Comparison of ENCODE assay signal across 1 fruit fly cellular context in genomic region chr2L:2885503-2886225, dm6.
A peak's percentile ranks its signal among the peaks of the same experiment; 100 is the strongest.
TF ChIP-seq lines count a peak whose summit lies in the region.

Gene NTPase, minus strand, starts transcription at chr2L:2885850.
Gene lilli, plus strand, starts transcription at chr2L:2885929.

TF ChIP-seq in whole organism, embryonic, 481 proteins besides CTCF, POLR2A, EP300 and RAD21 (continued from another document and continues in another):
- peak; percentile 63 for TF ChIP-seq tin (GFP tag; optimal IDR thresholded peaks at IDR 0.05; lab: Kevin White, UChicago)
- peak; percentile 22 for TF ChIP-seq oc (tag; optimal IDR thresholded peaks at IDR 0.05; lab: Kevin White, UChicago)
- no peak for TF ChIP-seq peb (GFP tag; IDR thresholded peaks at IDR 0.05; lab: Robert Waterston, UW)
- peak; percentile 14 for TF ChIP-seq wek (GFP tag; optimal IDR thresholded peaks at IDR 0.05; lab: Kevin White, UChicago)
- TF ChIP-seq sd (tag; optimal IDR thresholded peaks at IDR 0.05; lab: Kevin White, UChicago), result peak; percentile 39
- peak; percentile 41 for TF ChIP-seq trh (GFP tag; optimal IDR thresholded peaks at IDR 0.05; lab: Kevin White, UChicago)
- peak; percentile 96 for TF ChIP-seq bbx (GFP tag; IDR thresholded peaks at IDR 0.05; lab: Robert Waterston, UW; ENCODE audit: partially characterized antibody)
- TF ChIP-seq lmd (GFP tag; IDR thresholded peaks at IDR 0.05; lab: Robert Waterston, UW), result peak; percentile 40; the same call in 1 of the 2 replicates
- peak; percentile 56 for TF ChIP-seq bcd (GFP tag; optimal IDR thresholded peaks at IDR 0.05; lab: Kevin White, UChicago)
- peak; percentile 42 for TF ChIP-seq CG1233 (GFP tag; optimal IDR thresholded peaks at IDR 0.05; lab: Kevin White, UChicago)
- no peak for TF ChIP-seq CG3407 (GFP tag; optimal IDR thresholded peaks at IDR 0.05; lab: Kevin White, UChicago)
- TF ChIP-seq TFAM (GFP tag; optimal IDR thresholded peaks at IDR 0.05; lab: Kevin White, UChicago), result no peak
- peak; percentile 74 for TF ChIP-seq shn (GFP tag; optimal IDR thresholded peaks at IDR 0.05; lab: Kevin White, UChicago)
- peak; percentile 30; the same call in 2 of the 3 replicates for TF ChIP-seq row (GFP tag; IDR thresholded peaks at IDR 0.05; lab: Robert Waterston, UW)
- peak; percentile 51 for TF ChIP-seq NC2β (GFP tag; optimal IDR thresholded peaks at IDR 0.05; lab: Kevin White, UChicago)
- no peak for TF ChIP-seq dimm (GFP tag; IDR thresholded peaks at IDR 0.05; lab: Robert Waterston, UW)
- TF ChIP-seq pum (GFP tag; optimal IDR thresholded peaks at IDR 0.05; lab: Kevin White, UChicago), result peak; percentile 55
- peak; percentile 98 for TF ChIP-seq CG8478 (optimal IDR thresholded peaks at IDR 0.05; lab: Kevin White, UChicago)
- no peak for TF ChIP-seq CG15696 (tag; optimal IDR thresholded peaks at IDR 0.05; lab: Kevin White, UChicago)
- peak; percentile 48 for TF ChIP-seq Bdp1 (GFP tag; optimal IDR thresholded peaks at IDR 0.05; lab: Kevin White, UChicago)
- peak; percentile 55 for TF ChIP-seq gem (tag; optimal IDR thresholded peaks at IDR 0.05; lab: Kevin White, UChicago)
- peak; percentile 59; the same call in 1 of the 2 replicates for TF ChIP-seq ttk (GFP tag; IDR thresholded peaks at IDR 0.05; lab: Robert Waterston, UW)
- no peak for TF ChIP-seq Hand (GFP tag; optimal IDR thresholded peaks at IDR 0.05; lab: Kevin White, UChicago)
- 0 out of 3 replicates have a peak, but pooled peaks have one; percentile 40 for TF ChIP-seq so (GFP tag; IDR thresholded peaks at IDR 0.05; lab: Robert Waterston, UW)
- peak in 1 of 2 experiments; percentile 29 for TF ChIP-seq eve (GFP tag; optimal IDR thresholded peaks at IDR 0.05; lab: Kevin White, UChicago)
- peak; percentile 56 for TF ChIP-seq ssp (GFP tag; IDR thresholded peaks at IDR 0.05; lab: Robert Waterston, UW)
- TF ChIP-seq Trl (optimal IDR thresholded peaks at IDR 0.05; lab: Kevin White, UChicago), result no peak
- peak; percentile 85 for TF ChIP-seq Trl (GFP tag; optimal IDR thresholded peaks at IDR 0.05; lab: Kevin White, UChicago)
- peak; percentile 80 for TF ChIP-seq Side (GFP tag; optimal IDR thresholded peaks at IDR 0.05; lab: Kevin White, UChicago)
- TF ChIP-seq MTF-1 (GFP tag; optimal IDR thresholded peaks at IDR 0.05; lab: Kevin White, UChicago; ENCODE audit: borderline replicate concordance), result no peak
- TF ChIP-seq Atf-2 (GFP tag; optimal IDR thresholded peaks at IDR 0.05; lab: Kevin White, UChicago), result peak; percentile 48
- peak; percentile 84 for TF ChIP-seq Pdp1 (GFP tag; optimal IDR thresholded peaks at IDR 0.05; lab: Kevin White, UChicago)
- peak; percentile 52; the same call in 2 of the 3 replicates for TF ChIP-seq ase (GFP tag; IDR thresholded peaks at IDR 0.05; lab: Robert Waterston, UW)
- no peak for TF ChIP-seq CG10147 (GFP tag; optimal IDR thresholded peaks at IDR 0.05; lab: Kevin White, UChicago)
- peak; percentile 78 for TF ChIP-seq bab2 (GFP tag; optimal IDR thresholded peaks at IDR 0.05; lab: Kevin White, UChicago)
- TF ChIP-seq tup (GFP tag; optimal IDR thresholded peaks at IDR 0.05; lab: Kevin White, UChicago), result peak; percentile 61
- TF ChIP-seq CG31441 (GFP tag; IDR thresholded peaks at IDR 0.05; lab: Robert Waterston, UW), result peak; percentile 21; the same call in 1 of the 2 replicates
- TF ChIP-seq Ets97D (GFP tag; optimal IDR thresholded peaks at IDR 0.05; lab: Kevin White, UChicago), result peak; percentile 48
- peak; percentile 79 for TF ChIP-seq ind (GFP tag; optimal IDR thresholded peaks at IDR 0.05; lab: Kevin White, UChicago)
- peak; percentile 36 for TF ChIP-seq CG7271 (tag; optimal IDR thresholded peaks at IDR 0.05; lab: Kevin White, UChicago)
- peak; percentile 70 for TF ChIP-seq jumu (GFP tag; optimal IDR thresholded peaks at IDR 0.05; lab: Kevin White, UChicago)
- peak; percentile 89 for TF ChIP-seq sna (GFP tag; IDR thresholded peaks at IDR 0.05; lab: Robert Waterston, UW; ENCODE audit: partially characterized antibody)
- TF ChIP-seq sisA (GFP tag; IDR thresholded peaks at IDR 0.05; lab: Robert Waterston, UW), result peak; percentile 57
- peak; percentile 17 for TF ChIP-seq schlank (tag; optimal IDR thresholded peaks at IDR 0.05; lab: Kevin White, UChicago)
- TF ChIP-seq sim (GFP tag; IDR thresholded peaks at IDR 0.05; lab: Robert Waterston, UW), result peak; percentile 65; the same call in 1 of the 2 replicates
- TF ChIP-seq CG33213 (GFP tag; optimal IDR thresholded peaks at IDR 0.05; lab: Kevin White, UChicago), result peak; percentile 85
- TF ChIP-seq chinmo (GFP tag; IDR thresholded peaks at IDR 0.05; lab: Robert Waterston, UW; ENCODE audit: partially characterized antibody), result peak; percentile 75; the same call in 3 of the 4 replicates
- TF ChIP-seq cg (GFP tag; optimal IDR thresholded peaks at IDR 0.05; lab: Kevin White, UChicago), result peak; percentile 100
- TF ChIP-seq CG13296 (GFP tag; optimal IDR thresholded peaks at IDR 0.05; lab: Kevin White, UChicago), result no peak
- TF ChIP-seq abd-A (tag; optimal IDR thresholded peaks at IDR 0.05; lab: Kevin White, UChicago), result peak; percentile 47
- TF ChIP-seq dan (GFP tag; IDR thresholded peaks at IDR 0.05; lab: Robert Waterston, UW), result no peak
- peak; percentile 99 for TF ChIP-seq CG8290 (GFP tag; optimal IDR thresholded peaks at IDR 0.05; lab: Kevin White, UChicago)
- TF ChIP-seq CG8290 (tag; optimal IDR thresholded peaks at IDR 0.05; lab: Kevin White, UChicago), result peak; percentile 96 to 100
- no peak for TF ChIP-seq Gsc (GFP tag; IDR thresholded peaks at IDR 0.05; lab: Robert Waterston, UW)
- TF ChIP-seq luna (GFP tag; optimal IDR thresholded peaks at IDR 0.05; lab: Kevin White, UChicago), result no peak
- peak; percentile 66 for TF ChIP-seq CG12155 (GFP tag; optimal IDR thresholded peaks at IDR 0.05; lab: Kevin White, UChicago)
- TF ChIP-seq CG10979 (tag; optimal IDR thresholded peaks at IDR 0.05; lab: Kevin White, UChicago), result no peak
- TF ChIP-seq Stat92E (GFP tag; optimal IDR thresholded peaks at IDR 0.05; lab: Kevin White, UChicago), result no peak
- peak; percentile 22; the same call in 1 of the 2 replicates for TF ChIP-seq CG10366 (GFP tag; IDR thresholded peaks at IDR 0.05; lab: Robert Waterston, UW)
- peak; percentile 18 for TF ChIP-seq Elba2 (GFP tag; optimal IDR thresholded peaks at IDR 0.05; lab: Kevin White, UChicago)
- peak; percentile 93 for TF ChIP-seq Scr (GFP tag; IDR thresholded peaks at IDR 0.05; lab: Robert Waterston, UW; ENCODE audit: partially characterized antibody)
- TF ChIP-seq lbe (GFP tag; optimal IDR thresholded peaks at IDR 0.05; lab: Kevin White, UChicago), result peak; percentile 40
- TF ChIP-seq unpg (GFP tag; optimal IDR thresholded peaks at IDR 0.05; lab: Kevin White, UChicago), result peak; percentile 49
- TF ChIP-seq crp (GFP tag; optimal IDR thresholded peaks at IDR 0.05; lab: Kevin White, UChicago), result peak; percentile 98 to 99
- TF ChIP-seq CG17361 (GFP tag; IDR thresholded peaks at IDR 0.05; lab: Robert Waterston, UW), result peak; percentile 60; the same call in 2 of the 3 replicates
- TF ChIP-seq CG6683 (GFP tag; optimal IDR thresholded peaks at IDR 0.05; lab: Kevin White, UChicago), result peak; percentile 18
- peak; percentile 16 for TF ChIP-seq Mad (GFP tag; optimal IDR thresholded peaks at IDR 0.05; lab: Kevin White, UChicago)
- TF ChIP-seq CG4424 (GFP tag; optimal IDR thresholded peaks at IDR 0.05; lab: Kevin White, UChicago), result peak; percentile 80
- peak; percentile 76 for TF ChIP-seq CG30403 (GFP tag; optimal IDR thresholded peaks at IDR 0.05; lab: Kevin White, UChicago)
- peak; percentile 93 for TF ChIP-seq CG34224 (GFP tag; IDR thresholded peaks at IDR 0.05; lab: Robert Waterston, UW; ENCODE audit: partially characterized antibody)
- TF ChIP-seq CG1792 (GFP tag; optimal IDR thresholded peaks at IDR 0.05; lab: Kevin White, UChicago), result peak; percentile 12
- peak in 1 of 3 experiments; percentile 45 for TF ChIP-seq lola (GFP tag; optimal IDR thresholded peaks at IDR 0.05; lab: Kevin White, UChicago)
- TF ChIP-seq insv (GFP tag; optimal IDR thresholded peaks at IDR 0.05; lab: Kevin White, UChicago), result no peak
- TF ChIP-seq slbo (GFP tag; IDR thresholded peaks at IDR 0.05; lab: Robert Waterston, UW), result peak; percentile 65
- no peak for TF ChIP-seq CG6765 (GFP tag; optimal IDR thresholded peaks at IDR 0.05; lab: Kevin White, UChicago)
- TF ChIP-seq PHDP (tag; optimal IDR thresholded peaks at IDR 0.05; lab: Kevin White, UChicago), result peak; percentile 12
- peak; percentile 59 for TF ChIP-seq CG16863 (GFP tag; optimal IDR thresholded peaks at IDR 0.05; lab: Kevin White, UChicago)
- no peak for TF ChIP-seq gt (GFP tag; IDR thresholded peaks at IDR 0.05; lab: Robert Waterston, UW)
- TF ChIP-seq CG4820 (GFP tag; optimal IDR thresholded peaks at IDR 0.05; lab: Kevin White, UChicago), result peak; percentile 59
- TF ChIP-seq CG17568 (GFP tag; optimal IDR thresholded peaks at IDR 0.05; lab: Kevin White, UChicago), result peak; percentile 40
- no peak for TF ChIP-seq ATbp (GFP tag; optimal IDR thresholded peaks at IDR 0.05; lab: Kevin White, UChicago)
- no peak for TF ChIP-seq CG15601 (tag; optimal IDR thresholded peaks at IDR 0.05; lab: Kevin White, UChicago)
- peak; percentile 15 for TF ChIP-seq BtbVII (GFP tag; optimal IDR thresholded peaks at IDR 0.05; lab: Kevin White, UChicago)
- peak; percentile 34; the same call in 1 of the 2 replicates for TF ChIP-seq MBD-R2 (GFP tag; IDR thresholded peaks at IDR 0.05; lab: Robert Waterston, UW)
- no peak for TF ChIP-seq ewg (GFP tag; optimal IDR thresholded peaks at IDR 0.05; lab: Kevin White, UChicago)
- TF ChIP-seq Ets65A (GFP tag; lab: Kevin White, UChicago), result peak; percentile 92
- no peak; the same call in none of the 2 replicates for TF ChIP-seq CG32772 (GFP tag; IDR thresholded peaks at IDR 0.05; lab: Robert Waterston, UW)
- TF ChIP-seq pzg (GFP tag; optimal IDR thresholded peaks at IDR 0.05; lab: Kevin White, UChicago), result peak; percentile 81
- TF ChIP-seq Dip2 (GFP tag; IDR thresholded peaks at IDR 0.05; lab: Robert Waterston, UW), result no peak
- peak; percentile 95 for TF ChIP-seq CG16813 (GFP tag; IDR thresholded peaks at IDR 0.05; lab: Robert Waterston, UW; ENCODE audit: partially characterized antibody)
- TF ChIP-seq Ptx1 (GFP tag; IDR thresholded peaks at IDR 0.05; lab: Robert Waterston, UW), result peak; percentile 70; the same call in 1 of the 2 replicates
- TF ChIP-seq CG11085 (GFP tag; IDR thresholded peaks at IDR 0.05; lab: Robert Waterston, UW), result peak; percentile 44
- TF ChIP-seq CG2889 (GFP tag; IDR thresholded peaks at IDR 0.05; lab: Robert Waterston, UW), result 0 out of 3 replicates have a peak, but pooled peaks have one; percentile 29
- peak; percentile 38; the same call in 1 of the 3 replicates for TF ChIP-seq CG11695 (GFP tag; IDR thresholded peaks at IDR 0.05; lab: Robert Waterston, UW)
- TF ChIP-seq BEAF-32 (GFP tag; optimal IDR thresholded peaks at IDR 0.05; lab: Kevin White, UChicago), result peak; percentile 94
- no peak for TF ChIP-seq Eip74EF (GFP tag; optimal IDR thresholded peaks at IDR 0.05; lab: Kevin White, UChicago)
- TF ChIP-seq Oli (tag; optimal IDR thresholded peaks at IDR 0.05; lab: Kevin White, UChicago), result no peak
- TF ChIP-seq CG5245 (GFP tag; optimal IDR thresholded peaks at IDR 0.05; lab: Kevin White, UChicago), result peak; percentile 75
- no peak for TF ChIP-seq CG8765 (GFP tag; IDR thresholded peaks at IDR 0.05; lab: Robert Waterston, UW)
- no peak for TF ChIP-seq pros (GFP tag; optimal IDR thresholded peaks at IDR 0.05; lab: Kevin White, UChicago)
- peak; percentile 47 for TF ChIP-seq CG18262 (tag; optimal IDR thresholded peaks at IDR 0.05; lab: Kevin White, UChicago)
- peak; percentile 20; the same call in 2 of the 4 replicates for TF ChIP-seq Gug (GFP tag; IDR thresholded peaks at IDR 0.05; lab: Robert Waterston, UW)
- peak; percentile 41 for TF ChIP-seq Fer1 (GFP tag; optimal IDR thresholded peaks at IDR 0.05; lab: Kevin White, UChicago)
- TF ChIP-seq pfk (GFP tag; optimal IDR thresholded peaks at IDR 0.05; lab: Kevin White, UChicago), result no peak
- TF ChIP-seq Dref (GFP tag; IDR thresholded peaks at IDR 0.05; lab: Robert Waterston, UW), result peak; percentile 86
- TF ChIP-seq psq (GFP tag; optimal IDR thresholded peaks at IDR 0.05; lab: Kevin White, UChicago), result no peak
- peak; percentile 42; the same call in 1 of the 2 replicates for TF ChIP-seq CG3847 (GFP tag; IDR thresholded peaks at IDR 0.05; lab: Robert Waterston, UW)
- TF ChIP-seq CG14667 (GFP tag; IDR thresholded peaks at IDR 0.05; lab: Robert Waterston, UW), result no peak
- TF ChIP-seq fru (optimal IDR thresholded peaks at IDR 0.05; lab: Kevin White, UChicago), result no peak
- peak; percentile 31; the same call in 1 of the 2 replicates for TF ChIP-seq CG4404 (GFP tag; IDR thresholded peaks at IDR 0.05; lab: Robert Waterston, UW)
- no peak for TF ChIP-seq exex (tag; optimal IDR thresholded peaks at IDR 0.05; lab: Kevin White, UChicago)
- peak; percentile 17 for TF ChIP-seq CG12744 (GFP tag; optimal IDR thresholded peaks at IDR 0.05; lab: Kevin White, UChicago)
- peak; percentile 27 for TF ChIP-seq Hr3 (GFP tag; optimal IDR thresholded peaks at IDR 0.05; lab: Kevin White, UChicago)
- TF ChIP-seq Hey (tag; optimal IDR thresholded peaks at IDR 0.05; lab: Kevin White, UChicago), result no peak
- TF ChIP-seq Ssrp (tag; optimal IDR thresholded peaks at IDR 0.05; lab: Kevin White, UChicago), result peak; percentile 26
- TF ChIP-seq ara (GFP tag; IDR thresholded peaks at IDR 0.05; lab: Robert Waterston, UW), result peak; percentile 70
- TF ChIP-seq Mrtf (GFP tag; IDR thresholded peaks at IDR 0.05; lab: Robert Waterston, UW), result no peak
- TF ChIP-seq HHEX (GFP tag; optimal IDR thresholded peaks at IDR 0.05; lab: Kevin White, UChicago), result peak; percentile 40
- TF ChIP-seq CG6654 (GFP tag; optimal IDR thresholded peaks at IDR 0.05; lab: Kevin White, UChicago), result no peak
- TF ChIP-seq CG1024 (GFP tag; IDR thresholded peaks at IDR 0.05; lab: Robert Waterston, UW), result no peak
- TF ChIP-seq chif (GFP tag; optimal IDR thresholded peaks at IDR 0.05; lab: Kevin White, UChicago), result peak; percentile 65 to 67
- TF ChIP-seq CG1602 (GFP tag; optimal IDR thresholded peaks at IDR 0.05; lab: Kevin White, UChicago), result peak; percentile 50
- TF ChIP-seq Optix (GFP tag; IDR thresholded peaks at IDR 0.05; lab: Robert Waterston, UW), result peak; percentile 42; the same call in 1 of the 3 replicates
- peak; percentile 31; the same call in 1 of the 2 replicates for TF ChIP-seq ap (GFP tag; IDR thresholded peaks at IDR 0.05; lab: Robert Waterston, UW)
- no peak for TF ChIP-seq CG7987 (GFP tag; optimal IDR thresholded peaks at IDR 0.05; lab: Kevin White, UChicago)
- TF ChIP-seq sug (tag; optimal IDR thresholded peaks at IDR 0.05; lab: Kevin White, UChicago), result no peak
- no peak for TF ChIP-seq sens-2 (GFP tag; IDR thresholded peaks at IDR 0.05; lab: Robert Waterston, UW)
- TF ChIP-seq CG2875 (GFP tag; optimal IDR thresholded peaks at IDR 0.05; lab: Kevin White, UChicago), result no peak
- TF ChIP-seq gro (GFP tag; optimal IDR thresholded peaks at IDR 0.05; lab: Kevin White, UChicago), result peak; percentile 18
